Worm (Caenorhabditis elegans) whole organism, L2 larva: ENCODE measurements around the gene lgc-42.
A peak's percentile ranks its signal among the peaks of the same experiment; 100 is the strongest.

Experiments used
- egl-27 ChIP-seq: sonication (generic microtip); optimal IDR thresholded peaks from 3 replicates; lab custom pipeline; 2017; ENCODE audit warnings: missing biosample characterization, missing genetic modification reagents, missing genetic modification characterization
- fos-1 ChIP-seq: fragments of 150-350 bp; optimal IDR thresholded peaks from 2 replicates; lab custom pipeline; 2014; ENCODE audit warnings: missing biosample characterization, missing genetic modification characterization
- skn-1 ChIP-seq: sonication (generic microtip); optimal IDR thresholded peaks from 2 replicates; lab custom pipeline; 2017; ENCODE audit warnings: missing biosample characterization, missing genetic modification characterization

The lgc-42 gene

ce11 chrIII:2049825-2050224 lies 52.2 kb downstream of the lgc-42 start:
- no peak for TF ChIP-seq skn-1
- peak; percentile 27 for TF ChIP-seq fos-1 (tag; lab: Kevin White, UChicago)

- peak; percentile 6 for TF ChIP-seq fos-1 (tag; lab: Kevin White, UChicago)
- TF ChIP-seq egl-27 (tag; lab: Kevin White, UChicago) = no peak
Measured at ce11 chrIII:2050494-2050893, 52.8 kb downstream of the lgc-42 start.
